Worm (Caenorhabditis elegans) whole organism, early embryonic: ENCODE measurements around the gene dnbp-1.

ENCODE experiments used
- B0310.2 ChIP-seq: sonication (generic microtip); optimal IDR thresholded peaks from 2 replicates; lab custom pipeline; 2016; ENCODE audit warnings: mild to moderate bottlenecking, missing genetic modification characterization, missing compliant biosample characterization
- F13C5.2 ChIP-seq: sonication (generic microtip); optimal IDR thresholded peaks from 2 replicates; lab custom pipeline; 2017; ENCODE audit warnings: mild to moderate bottlenecking, missing genetic modification characterization, inconsistent platforms, missing compliant biosample characterization
- aly-1 ChIP-seq: sonication (generic microtip); optimal IDR thresholded peaks from 2 replicates; lab custom pipeline; 2016; ENCODE audit warnings: missing genetic modification characterization, missing compliant biosample characterization
- ama-1 ChIP-seq: fragments of 150-350 bp; optimal IDR thresholded peaks from 2 replicates; lab custom pipeline; 2014
- ceh-13 ChIP-seq: fragments of 200-800 bp; sonication (Bioruptor generic); optimal IDR thresholded peaks from 2 replicates; lab custom pipeline; 2018; ENCODE audit warnings: mild to moderate bottlenecking, missing genetic modification characterization, missing compliant biosample characterization
- ets-7 ChIP-seq: sonication (generic microtip); optimal IDR thresholded peaks from 2 replicates; lab custom pipeline; 2016; ENCODE audit warnings: missing genotype, missing genetic modification characterization, missing compliant biosample characterization
- flt-1 ChIP-seq: fragments of 200-800 bp; sonication (Bioruptor generic); IDR thresholded peaks from 2 replicates; pipeline ENCODE4 v1.3.6; 2022; ENCODE audit warnings: missing genetic modification characterization, missing compliant biosample characterization
- hmbx-1 ChIP-seq: sonication (generic microtip); optimal IDR thresholded peaks from 2 replicates; lab custom pipeline; 2016; ENCODE audit warnings: mild to moderate bottlenecking, missing genetic modification characterization, missing compliant biosample characterization
- hmg-4 ChIP-seq: fragments of 200-800 bp; sonication (Bioruptor generic); optimal IDR thresholded peaks from 2 replicates; lab custom pipeline; 2018; ENCODE audit warnings: mild to moderate bottlenecking, missing genetic modification characterization, missing compliant biosample characterization
- hnd-1 ChIP-seq: sonication (generic microtip); optimal IDR thresholded peaks from 2 replicates; lab custom pipeline; 2016; ENCODE audit warnings: missing genetic modification characterization, missing compliant biosample characterization
- pes-1 ChIP-seq: fragments of 200-800 bp; sonication (Bioruptor generic); IDR thresholded peaks from 2 replicates; pipeline ENCODE4 v1.3.6; 2022; ENCODE audit warnings: missing genetic modification reagents, missing genetic modification characterization, missing compliant biosample characterization
- sea-1 ChIP-seq: fragments of 200-800 bp; sonication (Bioruptor generic); conservative IDR thresholded peaks from 2 replicates; pipeline ENCODE4 v1.3.6; 2022; ENCODE audit warnings: missing genetic modification characterization, missing compliant biosample characterization
- tbx-11 ChIP-seq: fragments of 200-800 bp; sonication (Bioruptor generic); IDR thresholded peaks from 2 replicates; pipeline ENCODE4 v1.3.6; 2022; ENCODE audit warnings: missing genetic modification characterization, missing compliant biosample characterization
- tra-4 ChIP-seq: sonication (generic microtip); optimal IDR thresholded peaks from 2 replicates; lab custom pipeline; 2017; ENCODE audit warnings: missing genetic modification characterization, missing compliant biosample characterization

DNA sequence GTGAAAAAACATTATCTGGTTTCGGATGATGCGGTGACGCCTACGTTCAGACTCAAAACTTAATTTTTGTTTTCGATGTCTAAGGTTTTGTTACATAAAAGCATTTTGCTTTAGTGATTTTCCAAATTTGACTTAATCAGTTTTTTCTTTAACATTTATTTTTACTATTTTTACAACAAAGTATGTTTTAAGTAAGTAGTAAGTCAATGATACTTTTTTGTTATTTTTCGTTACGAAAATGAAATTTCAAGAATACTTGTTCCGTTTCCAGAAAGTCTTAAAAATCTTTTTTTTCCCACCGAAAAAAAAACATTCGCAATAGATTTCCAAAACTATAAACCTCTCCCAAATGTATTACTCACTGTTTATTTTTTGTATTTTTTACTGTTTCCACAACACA, 52.0 kb downstream of the dnbp-1 start:
- no peak for TF ChIP-seq hmg-4 (GFP tag; lab: Kevin White, UChicago)
- TF ChIP-seq flt-1 = no peak
- no peak for TF ChIP-seq sea-1 (GFP tag; lab: Robert Waterston, UW)
- TF ChIP-seq ama-1 (lab: Kevin White, UChicago) = no peak
- TF ChIP-seq aly-1 (tag; lab: Kevin White, UChicago) = no peak
- TF ChIP-seq ceh-13 (GFP tag; lab: Kevin White, UChicago) = no peak
- no peak for TF ChIP-seq hnd-1 (tag; lab: Kevin White, UChicago)
- no peak for TF ChIP-seq F13C5.2 (tag; lab: Kevin White, UChicago)
- no peak for TF ChIP-seq ets-7 (tag; lab: Kevin White, UChicago)
- no peak for TF ChIP-seq tbx-11 (GFP tag; lab: Robert Waterston, UW)
- TF ChIP-seq B0310.2 (tag; lab: Kevin White, UChicago) = no peak
- no peak for TF ChIP-seq hmbx-1 (tag; lab: Kevin White, UChicago)
- TF ChIP-seq pes-1 (GFP tag; lab: Robert Waterston, UW) = no peak
- no peak for TF ChIP-seq tra-4 (tag; lab: Kevin White, UChicago)
